Worm (Caenorhabditis elegans) whole organism, L1 larva: ENCODE measurements around the gene C03G6.6.
"Not testable (repeated sequence)": the region's sequence is repeated elsewhere in the genome, so short reads cannot be mapped to it uniquely, and the experiment has no call there.

Experiments
- C04F5.9 ChIP-seq: sonication (generic microtip); optimal IDR thresholded peaks from 2 replicates; lab custom pipeline; 2016; ENCODE audit warnings: missing genetic modification characterization, missing compliant biosample characterization
- C16A3.4 ChIP-seq: fragments of 150-350 bp; optimal IDR thresholded peaks from 2 replicates; lab custom pipeline; 2014; ENCODE audit warnings: missing biosample characterization, missing genetic modification characterization
- C34B4.2 ChIP-seq: sonication (generic microtip); optimal IDR thresholded peaks from 2 replicates; lab custom pipeline; 2017; ENCODE audit warnings: mild to moderate bottlenecking, missing genetic modification characterization, missing compliant biosample characterization
- F16B12.6 ChIP-seq: fragments of 150-350 bp; optimal IDR thresholded peaks from 2 replicates; lab custom pipeline; 2014; ENCODE audit warnings: missing biosample characterization, missing genetic modification characterization
- Y116A8C.19 ChIP-seq: sonication (generic microtip); optimal IDR thresholded peaks from 2 replicates; lab custom pipeline; 2016; ENCODE audit warnings: missing compliant biosample characterization, missing genetic modification characterization, borderline replicate concordance
- aly-2 ChIP-seq: fragments of 150-350 bp; optimal IDR thresholded peaks from 2 replicates; lab custom pipeline; 2014; ENCODE audit warnings: missing biosample characterization, missing genetic modification characterization
- ceh-63 ChIP-seq: fragments of 200-800 bp; sonication (Bioruptor generic); optimal IDR thresholded peaks from 2 replicates; lab custom pipeline; 2018; ENCODE audit warnings: mild to moderate bottlenecking, missing genetic modification characterization, missing compliant biosample characterization
- ceh-82 ChIP-seq, 3 experiments: fragments of 150-350 bp in 1 of 3; sonication (generic microtip) in 2 of 3; optimal IDR thresholded peaks; 2 replicates each; lab custom pipeline; 2014 to 2017; ENCODE audit warnings: missing biosample characterization in 3 of 3, missing genetic modification characterization in 3 of 3
- dsc-1 ChIP-seq: sonication (generic microtip); optimal IDR thresholded peaks from 2 replicates; lab custom pipeline; 2016; ENCODE audit warnings: mild to moderate bottlenecking, missing genetic modification characterization, missing compliant biosample characterization
- egl-13 ChIP-seq: sonication (generic microtip); optimal IDR thresholded peaks from 2 replicates; lab custom pipeline; 2016; ENCODE audit warnings: missing genotype, missing genetic modification reagents, missing genetic modification characterization, missing compliant biosample characterization
- egl-27 ChIP-seq, 2 experiments: fragments of 150-350 bp in 1 of 2; sonication (generic microtip); optimal IDR thresholded peaks; 3 replicates each; lab custom pipeline; 2017 to 2018; ENCODE audit warnings: missing biosample characterization in 2 of 2, missing genetic modification characterization in 2 of 2, missing genetic modification reagents in 2 of 2
- fkh-10 ChIP-seq: sonication (generic microtip); optimal IDR thresholded peaks from 2 replicates; lab custom pipeline; 2017; ENCODE audit warnings: missing biosample characterization, missing genetic modification reagents, missing genetic modification characterization
- fkh-4 ChIP-seq: sonication (generic microtip); optimal IDR thresholded peaks from 2 replicates; lab custom pipeline; 2016; ENCODE audit warnings: missing compliant biosample characterization, missing genetic modification characterization, borderline replicate concordance
- fkh-8 ChIP-seq: sonication (generic microtip); optimal IDR thresholded peaks from 2 replicates; lab custom pipeline; 2016; ENCODE audit warnings: mild to moderate bottlenecking, missing genetic modification characterization, missing compliant biosample characterization
- fos-1 ChIP-seq: fragments of 150-350 bp; optimal IDR thresholded peaks from 2 replicates; lab custom pipeline; 2014; ENCODE audit warnings: missing biosample characterization, missing genetic modification characterization
- grh-1 ChIP-seq: fragments of 200-800 bp; sonication (Bioruptor generic); IDR thresholded peaks from 2 replicates; pipeline ENCODE4 v1.3.6; 2022; ENCODE audit warnings: missing genetic modification reagents, missing genetic modification characterization, missing compliant biosample characterization
- hlh-17 ChIP-seq: fragments of 200-800 bp; sonication (Bioruptor generic); optimal IDR thresholded peaks from 2 replicates; lab custom pipeline; 2018; ENCODE audit warnings: missing genetic modification characterization, mild to moderate bottlenecking, missing compliant biosample characterization, moderate library complexity, borderline replicate concordance
- hlh-4 ChIP-seq: sonication (generic microtip); optimal IDR thresholded peaks from 2 replicates; lab custom pipeline; 2016; ENCODE audit warnings: mild to moderate bottlenecking, missing genetic modification characterization, missing compliant biosample characterization
- hpl-2 ChIP-seq: fragments of 150-350 bp; optimal IDR thresholded peaks from 2 replicates; lab custom pipeline; 2014; ENCODE audit warnings: missing biosample characterization, missing genetic modification reagents, missing genetic modification characterization
- lin-13 ChIP-seq: fragments of 150-350 bp; optimal IDR thresholded peaks from 2 replicates; lab custom pipeline; 2014; ENCODE audit warnings: missing biosample characterization, missing genetic modification reagents, missing genetic modification characterization
- lin-14 ChIP-seq: fragments of 200-800 bp; sonication (Bioruptor generic); optimal IDR thresholded peaks from 2 replicates; lab custom pipeline; 2018; ENCODE audit warnings: mild to moderate bottlenecking, missing genetic modification characterization, moderate library complexity, missing compliant biosample characterization
- lin-15B ChIP-seq: fragments of 150-350 bp; sonication (generic microtip); optimal IDR thresholded peaks from 3 replicates; lab custom pipeline; 2014; ENCODE audit warnings: missing biosample characterization, missing genetic modification characterization
- lin-35 ChIP-seq, 2 experiments: fragments of 150-350 bp; optimal IDR thresholded peaks; 2 replicates each; lab custom pipeline; 2014; ENCODE audit warnings: missing biosample characterization in 2 of 2, missing genetic modification characterization in 2 of 2, missing genetic modification reagents in 2 of 2
- lin-39 ChIP-seq: fragments of 150-350 bp; optimal IDR thresholded peaks from 2 replicates; lab custom pipeline; 2014; ENCODE audit warnings: missing biosample characterization, missing genetic modification reagents, missing genetic modification characterization
- lir-3 ChIP-seq: sonication (generic microtip); optimal IDR thresholded peaks from 2 replicates; lab custom pipeline; 2016; ENCODE audit warnings: mild to moderate bottlenecking, missing genetic modification characterization, moderate library complexity, missing compliant biosample characterization; ENCODE audit not compliant: poor library complexity
- lsy-2 ChIP-seq, 2 experiments: fragments of 150-350 bp; optimal IDR thresholded peaks; 2 replicates each; lab custom pipeline; 2014; ENCODE audit warnings: missing biosample characterization in 2 of 2, missing genetic modification characterization in 2 of 2
- mab-9 ChIP-seq: fragments of 200-800 bp; sonication (Bioruptor generic); IDR thresholded peaks from 2 replicates; pipeline ENCODE4 v1.3.6; 2022; ENCODE audit warnings: missing genetic modification reagents, missing genetic modification characterization, missing compliant biosample characterization
- mep-1 ChIP-seq: fragments of 150-350 bp; optimal IDR thresholded peaks from 2 replicates; lab custom pipeline; 2014; ENCODE audit warnings: missing biosample characterization, missing genetic modification characterization
- nhr-19 ChIP-seq: fragments of 200-800 bp; sonication (Bioruptor generic); conservative IDR thresholded peaks from 2 replicates; pipeline ENCODE4 v1.3.6; 2022; ENCODE audit warnings: missing genetic modification characterization, missing compliant biosample characterization
- nhr-20 ChIP-seq: sonication (generic microtip); optimal IDR thresholded peaks from 2 replicates; lab custom pipeline; 2016; ENCODE audit warnings: mild to moderate bottlenecking, missing genetic modification characterization, missing compliant biosample characterization
- nhr-237 ChIP-seq: fragments of 150-350 bp; optimal IDR thresholded peaks from 2 replicates; lab custom pipeline; 2014; ENCODE audit warnings: missing biosample characterization, missing genetic modification characterization
- nhr-77 ChIP-seq: fragments of 150-350 bp; optimal IDR thresholded peaks from 2 replicates; lab custom pipeline; 2014; ENCODE audit warnings: missing biosample characterization, missing genetic modification characterization
- nhr-84 ChIP-seq: sonication (generic microtip); optimal IDR thresholded peaks from 2 replicates; lab custom pipeline; 2017; ENCODE audit warnings: missing biosample characterization, missing genetic modification characterization
- nhr-90 ChIP-seq: sonication (generic microtip); optimal IDR thresholded peaks from 2 replicates; lab custom pipeline; 2016; ENCODE audit warnings: mild to moderate bottlenecking, missing genetic modification characterization, missing compliant biosample characterization; ENCODE audit not compliant: poor library complexity
- skn-1 ChIP-seq: fragments of 150-350 bp; optimal IDR thresholded peaks from 2 replicates; lab custom pipeline; 2014; ENCODE audit warnings: missing biosample characterization, missing genetic modification characterization
- swsn-7 ChIP-seq: sonication (generic microtip); optimal IDR thresholded peaks from 2 replicates; lab custom pipeline; 2016; ENCODE audit warnings: missing genetic modification characterization, missing compliant biosample characterization
- tbx-2 ChIP-seq: sonication (generic microtip); optimal IDR thresholded peaks from 2 replicates; lab custom pipeline; 2016; ENCODE audit warnings: missing genetic modification characterization, missing compliant biosample characterization
- tlp-1 ChIP-seq: fragments of 150-350 bp; optimal IDR thresholded peaks from 2 replicates; lab custom pipeline; 2014; ENCODE audit warnings: missing biosample characterization, missing genetic modification characterization
- unc-130 ChIP-seq: fragments of 150-350 bp; optimal IDR thresholded peaks from 2 replicates; lab custom pipeline; 2017; ENCODE audit warnings: missing biosample characterization, missing genetic modification characterization, inconsistent platforms
- unc-30 ChIP-seq: sonication (generic microtip); optimal IDR thresholded peaks from 2 replicates; lab custom pipeline; 2017; ENCODE audit warnings: missing biosample characterization, missing genetic modification characterization
- unc-86 ChIP-seq: sonication (generic microtip); optimal IDR thresholded peaks from 2 replicates; lab custom pipeline; 2016; ENCODE audit warnings: missing genetic modification characterization, missing compliant biosample characterization
- unc-98 ChIP-seq: fragments of 200-800 bp; sonication (Bioruptor generic); IDR thresholded peaks from 2 replicates; pipeline ENCODE4 v1.3.6; 2022; ENCODE audit warnings: missing genetic modification characterization, missing compliant biosample characterization
- xbp-1 ChIP-seq: sonication (generic microtip); optimal IDR thresholded peaks from 2 replicates; lab custom pipeline; 2016; ENCODE audit warnings: missing genetic modification characterization, missing compliant biosample characterization
- zip-4 ChIP-seq: fragments of 200-800 bp; sonication (Bioruptor generic); optimal IDR thresholded peaks from 2 replicates; lab custom pipeline; 2018; ENCODE audit warnings: mild to moderate bottlenecking, missing genetic modification characterization, moderate library complexity, missing compliant biosample characterization
- ztf-11 ChIP-seq, 2 experiments: sonication (generic microtip); optimal IDR thresholded peaks; 2 replicates each; lab custom pipeline; 2016 to 2017; ENCODE audit warnings: missing genetic modification characterization in 2 of 2, missing biosample characterization in 1 of 2, missing compliant biosample characterization in 1 of 2

Gene C03G6.6

ce11 chrV:7328092-7328491 is 29.1 kb upstream of the C03G6.6 start, which contains the start of gene clec-7:
TSS of gene clec-7 (plus strand) at chrV:7328392.
- no peak for TF ChIP-seq lin-14 (GFP tag; lab: Kevin White, UChicago)
- no peak for TF ChIP-seq unc-98 (GFP tag; lab: Robert Waterston, UW)
- TF ChIP-seq fkh-10 = no peak
- TF ChIP-seq F16B12.6 = no peak
- TF ChIP-seq nhr-20 (tag; lab: Kevin White, UChicago) = no peak
- TF ChIP-seq aly-2 (tag; lab: Kevin White, UChicago) = no peak
- TF ChIP-seq hlh-4 (tag; lab: Kevin White, UChicago) = no peak
- TF ChIP-seq lin-39 (tag; lab: Kevin White, UChicago) = no peak
- TF ChIP-seq, all 84 proteins: peak for 0

- TF ChIP-seq mep-1 (no peak), tlp-1 (tag; lab: Kevin White, UChicago) (no peak), skn-1 (tag; lab: Kevin White, UChicago) (no peak), fos-1 (tag; lab: Kevin White, UChicago) (no peak), lin-35 (GFP tag; optimal IDR thresholded peaks at IDR 0.05; lab: Kevin White, UChicago) (no peak), lin-15B (no peak), C04F5.9 (tag; lab: Kevin White, UChicago) (no peak), ceh-63 (GFP tag; lab: Kevin White, UChicago) (no peak), nhr-84 (tag; lab: Kevin White, UChicago) (no peak), zip-4 (GFP tag; lab: Kevin White, UChicago) (no peak), hlh-4 (tag; lab: Kevin White, UChicago) (no peak), nhr-77 (tag; lab: Kevin White, UChicago) (no peak), mab-9 (no peak), nhr-19 (GFP tag; lab: Robert Waterston, UW) (no peak), nhr-237 (tag; lab: Kevin White, UChicago) (no peak), hpl-2 (no peak), ztf-11 (tag; optimal IDR thresholded peaks at IDR 0.05; lab: Kevin White, UChicago) (no peak), swsn-7 (tag; lab: Kevin White, UChicago) (no peak), egl-13 (tag; lab: Kevin White, UChicago) (no peak), lir-3 (tag; lab: Kevin White, UChicago) (no peak)
Measured at ce11 chrV:7330868-7331267, 26.4 kb upstream of the C03G6.6 start, which contains the start of gene F10G2.2. TSS of gene F10G2.2 (plus strand) at chrV:7331168.

- TF ChIP-seq nhr-90 (tag; lab: Kevin White, UChicago) (no peak), nhr-77 (tag; lab: Kevin White, UChicago) (no peak), xbp-1 (no peak), Y116A8C.19 (tag; lab: Kevin White, UChicago) (no peak), mep-1 (no peak), F16B12.6 (no peak), tbx-2 (tag; lab: Kevin White, UChicago) (no peak), ceh-82 (tag; optimal IDR thresholded peaks at IDR 0.05; lab: Kevin White, UChicago) (no peak), fkh-4 (tag; lab: Kevin White, UChicago) (no peak)
Measured at ce11 chrV:7332253-7332652, 25.0 kb upstream of the C03G6.6 start, which contains the start of gene F10G2.1. TSS of gene F10G2.1 (plus strand) at chrV:7332553.

ce11 chrV:7337218-7337617 is 20.0 kb upstream of the C03G6.6 start, which contains the start of gene F10G2.7:
TSS of gene F10G2.7 (minus strand) at chrV:7337318.
- not testable (repeated sequence) for TF ChIP-seq tbx-2, aly-2, unc-86 (tag; lab: Kevin White, UChicago)

- TF ChIP-seq grh-1 (GFP tag; lab: Robert Waterston, UW) (no peak), tbx-2 (tag; lab: Kevin White, UChicago) (no peak), C16A3.4 (no peak), lin-13 (no peak), fkh-4 (tag; lab: Kevin White, UChicago) (no peak), egl-27 (tag; optimal IDR thresholded peaks at IDR 0.05; lab: Kevin White, UChicago) (no peak), C34B4.2 (tag; lab: Kevin White, UChicago) (no peak), fkh-8 (tag; lab: Kevin White, UChicago) (no peak), unc-130 (tag; lab: Kevin White, UChicago) (no peak), tlp-1 (tag; lab: Kevin White, UChicago) (no peak), lsy-2 (tag; optimal IDR thresholded peaks at IDR 0.05; lab: Kevin White, UChicago) (no peak), hlh-17 (GFP tag; lab: Kevin White, UChicago) (no peak), nhr-90 (tag; lab: Kevin White, UChicago) (no peak), dsc-1 (no peak), fos-1 (tag; lab: Kevin White, UChicago) (no peak), unc-30 (tag; lab: Kevin White, UChicago) (no peak)
- TF ChIP-seq, all 84 proteins: peak for 0
Measured at ce11 chrV:7339831-7340230, 17.4 kb upstream of the C03G6.6 start, which contains the start of gene srh-187. TSS of gene srh-187 (minus strand) at chrV:7339931.
